Worm (Caenorhabditis elegans) whole organism, L4 larva: Measurements from ENCODE around the gene div-1.

Source experiments
- F10B5.3 ChIP-seq: sonication (generic microtip); optimal IDR thresholded peaks from 2 replicates; lab custom pipeline; 2016; ENCODE audit warnings: mild to moderate bottlenecking, missing genetic modification characterization, missing compliant biosample characterization
- T20F7.1 ChIP-seq: fragments of 200-800 bp; sonication (Bioruptor generic); optimal IDR thresholded peaks from 2 replicates; lab custom pipeline; 2018; ENCODE audit warnings: mild to moderate bottlenecking, missing genetic modification characterization, missing compliant biosample characterization
- Y105C5A.15 ChIP-seq: fragments of 200-800 bp; sonication (Bioruptor generic); IDR thresholded peaks from 2 replicates; pipeline ENCODE4 v1.3.6; 2022; ENCODE audit warnings: missing genetic modification characterization, missing compliant biosample characterization
- aly-2 ChIP-seq: sonication (generic microtip); optimal IDR thresholded peaks from 2 replicates; lab custom pipeline; 2018; ENCODE audit warnings: missing biosample characterization, missing genetic modification characterization
- ceh-82 ChIP-seq: sonication (generic microtip); optimal IDR thresholded peaks from 2 replicates; lab custom pipeline; 2017; ENCODE audit warnings: missing biosample characterization, missing genetic modification characterization
- lin-39 ChIP-seq: fragments of 150-350 bp; optimal IDR thresholded peaks from 2 replicates; lab custom pipeline; 2014; ENCODE audit warnings: missing biosample characterization, missing genetic modification reagents, missing genetic modification characterization
- mep-1 ChIP-seq: fragments of 150-350 bp; sonication (generic microtip); optimal IDR thresholded peaks from 3 replicates; lab custom pipeline; 2014; ENCODE audit warnings: missing biosample characterization, missing genetic modification characterization
- mes-2 ChIP-seq: sonication (generic microtip); optimal IDR thresholded peaks from 2 replicates; lab custom pipeline; 2016; ENCODE audit warnings: missing genotype, mild to moderate bottlenecking, missing genetic modification characterization, missing compliant biosample characterization; ENCODE audit not compliant: poor library complexity, severe bottlenecking
- nhr-102 ChIP-seq: sonication (generic microtip); optimal IDR thresholded peaks from 2 replicates; lab custom pipeline; 2016; ENCODE audit warnings: mild to moderate bottlenecking, missing genetic modification characterization, moderate library complexity, missing compliant biosample characterization
- nhr-111 ChIP-seq: fragments of 200-800 bp; sonication (Bioruptor generic); optimal IDR thresholded peaks from 2 replicates; lab custom pipeline; 2018; ENCODE audit warnings: mild to moderate bottlenecking, missing genetic modification characterization, missing compliant biosample characterization
- pha-4 ChIP-seq, 2 experiments: fragments of 150-350 bp in 1 of 2; fragments of 200-800 bp in 1 of 2; sonication (Bioruptor generic) in 1 of 2; IDR thresholded peaks in 1 of 2; optimal IDR thresholded peaks in 1 of 2; 2 replicates each; pipeline versions ENCODE4 v1.3.6 to Lab custom; 2014 to 2022; ENCODE audit warnings: missing genetic modification characterization in 2 of 2, missing genetic modification reagents in 2 of 2, missing biosample characterization in 1 of 2, missing compliant biosample characterization in 1 of 2
- pqm-1 ChIP-seq: sonication (generic microtip); optimal IDR thresholded peaks from 2 replicates; lab custom pipeline; 2017; ENCODE audit warnings: missing biosample characterization, missing genetic modification characterization
- skn-1 ChIP-seq: fragments of 150-350 bp; optimal IDR thresholded peaks from 2 replicates; lab custom pipeline; 2014; ENCODE audit warnings: missing biosample characterization, missing genetic modification characterization
- ztf-11 ChIP-seq: fragments of 150-350 bp; optimal IDR thresholded peaks from 2 replicates; lab custom pipeline; 2014; ENCODE audit warnings: missing biosample characterization, missing genetic modification characterization

DNA sequence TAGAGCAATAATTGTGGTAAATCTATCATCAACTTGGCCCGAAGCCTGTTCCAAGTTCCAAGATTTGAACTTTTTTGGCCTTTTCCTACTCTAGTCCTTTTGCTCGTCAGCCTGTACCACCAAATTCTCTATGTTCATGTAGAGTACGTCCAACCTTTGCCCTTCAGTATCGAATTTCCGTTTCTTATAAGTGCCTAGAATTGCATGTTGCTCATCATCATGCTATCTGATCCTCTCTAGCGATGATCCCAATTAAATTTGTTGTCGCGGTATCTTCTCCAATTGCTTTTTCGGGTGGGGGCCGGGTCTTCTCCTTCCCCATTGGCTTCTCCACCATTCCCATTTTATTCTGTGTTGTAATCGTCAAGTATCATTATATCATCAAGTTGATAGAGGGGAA is 45.6 kb upstream of the div-1 start:
- TF ChIP-seq pha-4 (GFP tag; IDR thresholded peaks at IDR 0.05; lab: Robert Waterston, UW) (no peak), pha-4 (tag; optimal IDR thresholded peaks at IDR 0.05; lab: Kevin White, UChicago) (no peak), nhr-102 (tag; lab: Kevin White, UChicago) (no peak), F10B5.3 (no peak), T20F7.1 (GFP tag; lab: Kevin White, UChicago) (no peak), aly-2 (tag; lab: Kevin White, UChicago) (no peak), ceh-82 (tag; lab: Kevin White, UChicago) (no peak), mes-2 (tag; lab: Kevin White, UChicago) (no peak), Y105C5A.15 (GFP tag; lab: Robert Waterston, UW) (no peak), ztf-11 (tag; lab: Kevin White, UChicago) (no peak), skn-1 (tag; lab: Kevin White, UChicago) (no peak), mep-1 (tag; lab: Kevin White, UChicago) (no peak), nhr-111 (no peak), pqm-1 (tag; lab: Kevin White, UChicago) (no peak), lin-39 (no peak)
